Fruit fly (Drosophila melanogaster): Measurements from ENCODE around the gene Vps24.

Gene Vps24

DNA sequence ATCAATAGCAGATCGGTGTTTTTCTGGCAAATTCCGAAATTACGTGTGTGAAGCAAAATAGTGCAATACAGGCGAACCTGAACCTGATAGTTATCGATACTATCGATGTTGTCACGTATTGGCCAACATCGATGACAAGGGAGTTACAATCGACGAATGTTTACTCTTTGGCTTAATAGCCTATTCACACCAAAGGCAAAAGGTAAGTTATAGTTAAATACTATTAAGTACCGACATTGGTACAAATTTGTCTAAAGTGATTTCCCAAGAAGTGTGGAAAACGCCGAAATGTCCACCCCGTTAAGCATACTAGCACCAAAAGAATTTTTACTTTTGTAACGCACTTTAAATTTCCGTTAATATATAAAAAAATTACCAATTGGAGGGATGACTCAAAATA is 23.2 kb upstream of the Vps24 start, which contains the start of gene CG9776 (continued):
- TF ChIP-seq CG16813 (GFP tag; IDR thresholded peaks at IDR 0.05; ENCODE audit: partially characterized antibody) (peak; percentile 99), CG11695 (GFP tag; IDR thresholded peaks at IDR 0.05) (0 out of 3 replicates have a peak, but pooled peaks have one; percentile 11), NfI (GFP tag; optimal IDR thresholded peaks at IDR 0.05) (peak; percentile 62), CG11723 (GFP tag; optimal IDR thresholded peaks at IDR 0.05) (peak; percentile 71), CG8924 (tag; optimal IDR thresholded peaks at IDR 0.05) (no peak), PHDP (tag; optimal IDR thresholded peaks at IDR 0.05) (no peak), CTCF (GFP tag; optimal IDR thresholded peaks at IDR 0.05) (no peak), tgo (GFP tag; IDR thresholded peaks at IDR 0.05) (peak; percentile 51; the same call in 2 of the 3 replicates), Bgb (GFP tag; IDR thresholded peaks at IDR 0.05; ENCODE audit: partially characterized antibody) (peak; percentile 99), az2 (GFP tag; optimal IDR thresholded peaks at IDR 0.05) (peak; percentile 62), crc (GFP tag; optimal IDR thresholded peaks at IDR 0.05) (peak; percentile 31), CG7556 (GFP tag; optimal IDR thresholded peaks at IDR 0.05) (no peak), bab2 (GFP tag; optimal IDR thresholded peaks at IDR 0.05) (peak; percentile 62), zen (tag; optimal IDR thresholded peaks at IDR 0.05) (peak; percentile 76), CG4424 (GFP tag; optimal IDR thresholded peaks at IDR 0.05) (peak; percentile 51), CG7928 (GFP tag; optimal IDR thresholded peaks at IDR 0.05) (no peak), Dll (GFP tag; IDR thresholded peaks at IDR 0.05; ENCODE audit: partially characterized antibody) (peak; percentile 95), CG32772 (GFP tag; IDR thresholded peaks at IDR 0.05) (no peak), Hr39 (optimal IDR thresholded peaks at IDR 0.05) (no peak), MBD-R2 (GFP tag; IDR thresholded peaks at IDR 0.05) (peak; percentile 87), dimm (GFP tag; IDR thresholded peaks at IDR 0.05) (no peak), nau (GFP tag; optimal IDR thresholded peaks at IDR 0.05) (no peak), Mes4 (GFP tag; optimal IDR thresholded peaks at IDR 0.05) (no peak), CG16779 (GFP tag; IDR thresholded peaks at IDR 0.05) (peak; percentile 66; the same call in 1 of the 2 replicates), her (GFP tag; optimal IDR thresholded peaks at IDR 0.05) (peak; percentile 50), CG18599 (GFP tag; optimal IDR thresholded peaks at IDR 0.05) (no peak), inv (GFP tag; IDR thresholded peaks at IDR 0.05; ENCODE audit: partially characterized antibody) (peak; percentile 98), Ada2b (GFP tag; IDR thresholded peaks at IDR 0.05) (0 out of 2 replicates have a peak, but pooled peaks have one; percentile 14), unc-4 (GFP tag; IDR thresholded peaks at IDR 0.05; ENCODE audit: partially characterized antibody) (peak; percentile 96), D19A (tag; optimal IDR thresholded peaks at IDR 0.05) (peak; percentile 85), CG3847 (GFP tag; IDR thresholded peaks at IDR 0.05) (peak; percentile 42; the same call in 1 of the 2 replicates), slou (GFP tag; optimal IDR thresholded peaks at IDR 0.05) (peak; percentile 6), CG13894 (tag; optimal IDR thresholded peaks at IDR 0.05) (no peak), klu (GFP tag; IDR thresholded peaks at IDR 0.05) (no peak; the same call in 1 of the 2 replicates), hkb (optimal IDR thresholded peaks at IDR 0.05) (peak; percentile 30), hkb (GFP tag; IDR thresholded peaks at IDR 0.05) (peak; percentile 84), H15 (GFP tag; IDR thresholded peaks at IDR 0.05) (0 out of 3 replicates have a peak, but pooled peaks have one; percentile 13), bbx (GFP tag; IDR thresholded peaks at IDR 0.05; ENCODE audit: partially characterized antibody) (peak; percentile 98), CG7357 (GFP tag; IDR thresholded peaks at IDR 0.05) (peak; percentile 98), Eip74EF (GFP tag; optimal IDR thresholded peaks at IDR 0.05) (peak in 1 of 2 experiments; percentile 48), CG31388 (GFP tag; optimal IDR thresholded peaks at IDR 0.05) (no peak), Asciz (GFP tag; optimal IDR thresholded peaks at IDR 0.05) (no peak), CG1024 (GFP tag; IDR thresholded peaks at IDR 0.05) (peak; percentile 96), CG3995 (GFP tag; optimal IDR thresholded peaks at IDR 0.05) (peak; percentile 93), schlank (tag; optimal IDR thresholded peaks at IDR 0.05) (no peak), Gug (GFP tag; IDR thresholded peaks at IDR 0.05) (peak; percentile 47; the same call in 3 of the 4 replicates), CG4282 (GFP tag; optimal IDR thresholded peaks at IDR 0.05) (peak; percentile 54), gsb (GFP tag; IDR thresholded peaks at IDR 0.05) (no peak), Chrac-16 (GFP tag; optimal IDR thresholded peaks at IDR 0.05) (peak; percentile 41), CG31441 (GFP tag; IDR thresholded peaks at IDR 0.05) (no peak), YL-1 (GFP tag; optimal IDR thresholded peaks at IDR 0.05) (peak; percentile 80), CG1529 (GFP tag; optimal IDR thresholded peaks at IDR 0.05) (no peak)
